Worm (Caenorhabditis elegans) whole organism, L2 larva: ENCODE results near the gene idpp-9.

Experiments used
- ama-1 ChIP-seq: fragments of 150-350 bp; optimal IDR thresholded peaks from 2 replicates; lab custom pipeline; 2018; ENCODE audit warnings: inconsistent platforms
- ceh-16 ChIP-seq: fragments of 150-350 bp; optimal IDR thresholded peaks from 2 replicates; lab custom pipeline; 2014; ENCODE audit warnings: missing biosample characterization, missing genetic modification characterization
- dmd-4 ChIP-seq: sonication (generic microtip); optimal IDR thresholded peaks from 2 replicates; lab custom pipeline; 2017; ENCODE audit warnings: missing biosample characterization, missing genetic modification characterization
- egl-27 ChIP-seq: sonication (generic microtip); optimal IDR thresholded peaks from 3 replicates; lab custom pipeline; 2017; ENCODE audit warnings: missing biosample characterization, missing genetic modification reagents, missing genetic modification characterization
- elt-3 ChIP-seq: sonication (generic microtip); optimal IDR thresholded peaks from 2 replicates; lab custom pipeline; 2017; ENCODE audit warnings: missing biosample characterization, missing genetic modification characterization
- lin-39 ChIP-seq: fragments of 150-350 bp; optimal IDR thresholded peaks from 2 replicates; lab custom pipeline; 2014; ENCODE audit warnings: missing biosample characterization, missing genetic modification reagents, missing genetic modification characterization
- lsy-2 ChIP-seq, 2 experiments: fragments of 150-350 bp in 1 of 2; sonication (generic microtip) in 1 of 2; optimal IDR thresholded peaks; 2 replicates each; lab custom pipeline; 2014 to 2017; ENCODE audit warnings: missing biosample characterization in 2 of 2, missing genetic modification characterization in 2 of 2
- nhr-21 ChIP-seq: fragments of 150-350 bp; optimal IDR thresholded peaks from 2 replicates; lab custom pipeline; 2014; ENCODE audit warnings: missing biosample characterization, missing genetic modification characterization
- nhr-77 ChIP-seq: fragments of 150-350 bp; optimal IDR thresholded peaks from 2 replicates; lab custom pipeline; 2014; ENCODE audit warnings: missing biosample characterization, missing genetic modification characterization
- skn-1 ChIP-seq: sonication (generic microtip); optimal IDR thresholded peaks from 2 replicates; lab custom pipeline; 2017; ENCODE audit warnings: missing biosample characterization, missing genetic modification characterization
- unc-62 ChIP-seq: fragments of 150-350 bp; optimal IDR thresholded peaks from 2 replicates; lab custom pipeline; 2014; ENCODE audit warnings: missing biosample characterization, missing genetic modification reagents, missing genetic modification characterization

- TF ChIP-seq elt-3 (tag; lab: Kevin White, UChicago) (no peak), ama-1 (lab: Kevin White, UChicago) (no peak), ceh-16 (no peak), nhr-77 (no peak), lsy-2 (tag; optimal IDR thresholded peaks at IDR 0.05; lab: Kevin White, UChicago) (no peak), nhr-21 (tag; lab: Kevin White, UChicago) (no peak), skn-1 (no peak), egl-27 (tag; lab: Kevin White, UChicago) (no peak), lin-39 (tag; lab: Kevin White, UChicago) (no peak), unc-62 (GFP tag; lab: Kevin White, UChicago) (no peak), dmd-4 (tag; lab: Kevin White, UChicago) (no peak)
These were observed 15.7 kb upstream of the idpp-9 start, which contains the start of gene adt-3 for ce11 chrX:3931350-3931749.
